Fruit fly (Drosophila melanogaster) whole organism, prepupa: ENCODE data around the gene CG6013.

ENCODE experiments used
- Blimp-1 ChIP-seq: fragments of 200-800 bp; sonication (Bioruptor generic); optimal IDR thresholded peaks from 3 replicates; lab custom pipeline; 2017; ENCODE audit warnings: missing biosample characterization, missing genetic modification characterization, mild to moderate bottlenecking, moderate library complexity, missing genetic modification reagents
- CG10631 ChIP-seq: fragments of 200-800 bp; sonication (Bioruptor generic); optimal IDR thresholded peaks from 2 replicates; lab custom pipeline; 2016; ENCODE audit warnings: missing biosample characterization, missing genetic modification characterization
- CG10669 ChIP-seq: fragments of 200-800 bp; sonication (Bioruptor generic); optimal IDR thresholded peaks from 3 replicates; lab custom pipeline; 2018; ENCODE audit warnings: missing biosample characterization, mild to moderate bottlenecking, missing genetic modification characterization, moderate library complexity
- CG11294 ChIP-seq: fragments of 200-800 bp; sonication (Bioruptor generic); IDR thresholded peaks from 2 replicates; pipeline ENCODE4 v1.3.6; 2022; ENCODE audit warnings: missing biosample characterization, missing genetic modification characterization
- CG11762 ChIP-seq: fragments of 200-800 bp; sonication (Bioruptor generic); optimal IDR thresholded peaks from 3 replicates; lab custom pipeline; 2016; ENCODE audit warnings: missing biosample characterization, missing genetic modification characterization; ENCODE audit not compliant: insufficient read depth
- CG1621 ChIP-seq: fragments of 200-800 bp; sonication (Bioruptor generic); optimal IDR thresholded peaks from 3 replicates; lab custom pipeline; 2018; ENCODE audit warnings: missing biosample characterization, mild to moderate bottlenecking, missing genetic modification characterization
- CG3032 ChIP-seq: fragments of 200-800 bp; optimal IDR thresholded peaks from 2 replicates; lab custom pipeline; 2019; ENCODE audit warnings: missing biosample characterization, mild to moderate bottlenecking, missing genetic modification characterization, moderate library complexity
- CG32006 ChIP-seq: fragments of 200-800 bp; sonication (Bioruptor generic); optimal IDR thresholded peaks from 3 replicates; lab custom pipeline; 2017; ENCODE audit warnings: missing biosample characterization, mild to moderate bottlenecking, missing genetic modification characterization
- CG3919 ChIP-seq: fragments of 200-800 bp; sonication (Bioruptor generic); optimal IDR thresholded peaks from 3 replicates; lab custom pipeline; 2016; ENCODE audit warnings: missing biosample characterization, missing genetic modification characterization
- CG6163 ChIP-seq: fragments of 200-800 bp; sonication (Bioruptor generic); IDR thresholded peaks from 3 replicates; pipeline ENCODE4 v1.3.6; 2022; ENCODE audit warnings: missing biosample characterization, missing genetic modification characterization
- CG6276 ChIP-seq: fragments of 200-800 bp; sonication (Bioruptor generic); optimal IDR thresholded peaks from 2 replicates; lab custom pipeline; 2017; ENCODE audit warnings: missing biosample characterization, mild to moderate bottlenecking, missing genetic modification characterization
- CG6792 ChIP-seq: fragments of 200-800 bp; sonication (Bioruptor generic); optimal IDR thresholded peaks from 3 replicates; lab custom pipeline; 2016; ENCODE audit warnings: missing biosample characterization, missing genetic modification characterization
- CG6808 ChIP-seq: fragments of 200-800 bp; sonication (Bioruptor generic); optimal IDR thresholded peaks from 3 replicates; lab custom pipeline; 2017; ENCODE audit warnings: missing biosample characterization, missing genetic modification characterization, mild to moderate bottlenecking, moderate library complexity, missing genetic modification reagents
- CG7368 ChIP-seq: fragments of 200-800 bp; sonication (Bioruptor generic); optimal IDR thresholded peaks from 3 replicates; lab custom pipeline; 2016; ENCODE audit warnings: missing biosample characterization, missing genetic modification characterization
- CG8119 ChIP-seq: fragments of 200-800 bp; sonication (Bioruptor generic); IDR thresholded peaks from 3 replicates; pipeline ENCODE4 v1.3.6; 2022; ENCODE audit warnings: missing biosample characterization, missing genetic modification characterization
- CG8319 ChIP-seq: fragments of 200-800 bp; sonication (Bioruptor generic); optimal IDR thresholded peaks from 3 replicates; lab custom pipeline; 2016; ENCODE audit warnings: missing biosample characterization, missing genetic modification characterization
- Eip78C ChIP-seq: fragments of 200-800 bp; sonication (Bioruptor generic); peaks from one replicate; lab custom pipeline; 2016; ENCODE audit warnings: missing biosample characterization, missing genetic modification characterization
- Eip93F ChIP-seq: fragments of 200-800 bp; sonication (Bioruptor generic); optimal IDR thresholded peaks from 2 replicates; lab custom pipeline; 2016; ENCODE audit warnings: missing biosample characterization, mild to moderate bottlenecking, missing genetic modification characterization
- Ets21C ChIP-seq: fragments of 200-800 bp; sonication (Bioruptor generic); optimal IDR thresholded peaks from 3 replicates; lab custom pipeline; 2016; ENCODE audit warnings: missing biosample characterization, missing genetic modification characterization
- Ets96B ChIP-seq: fragments of 200-800 bp; optimal IDR thresholded peaks from 2 replicates; lab custom pipeline; 2019; ENCODE audit warnings: missing biosample characterization, mild to moderate bottlenecking, missing genetic modification characterization, moderate library complexity
- Hr4 ChIP-seq: fragments of 200-800 bp; sonication (Bioruptor generic); optimal IDR thresholded peaks from 3 replicates; lab custom pipeline; 2016; ENCODE audit warnings: missing biosample characterization, missing genetic modification characterization
- Met ChIP-seq: fragments of 200-800 bp; sonication (Bioruptor generic); optimal IDR thresholded peaks from 3 replicates; lab custom pipeline; 2016; ENCODE audit warnings: missing biosample characterization, missing genetic modification characterization
- OdsH ChIP-seq: fragments of 200-800 bp; sonication (Bioruptor generic); optimal IDR thresholded peaks from 3 replicates; lab custom pipeline; 2016; ENCODE audit warnings: missing biosample characterization, missing genetic modification characterization
- Smox ChIP-seq: fragments of 200-800 bp; sonication (Bioruptor generic); optimal IDR thresholded peaks from 3 replicates; lab custom pipeline; 2016; ENCODE audit warnings: missing biosample characterization, missing genetic modification characterization
- Sox102F ChIP-seq: fragments of 200-800 bp; sonication (Bioruptor generic); optimal IDR thresholded peaks from 2 replicates; lab custom pipeline; 2016; ENCODE audit warnings: missing biosample characterization, mild to moderate bottlenecking, missing genetic modification characterization
- Sox14 ChIP-seq: fragments of 200-800 bp; sonication (Bioruptor generic); optimal IDR thresholded peaks from 3 replicates; lab custom pipeline; 2016; ENCODE audit warnings: missing biosample characterization, missing genetic modification characterization
- Sox15 ChIP-seq: fragments of 200-800 bp; sonication (Bioruptor generic); optimal IDR thresholded peaks from 3 replicates; lab custom pipeline; 2016; ENCODE audit warnings: missing biosample characterization, missing genetic modification characterization
- achi ChIP-seq: fragments of 200-800 bp; sonication (Bioruptor generic); optimal IDR thresholded peaks from 3 replicates; lab custom pipeline; 2016; ENCODE audit warnings: missing biosample characterization, missing genetic modification characterization
- acj6 ChIP-seq: fragments of 200-800 bp; sonication (Bioruptor generic); optimal IDR thresholded peaks from 3 replicates; lab custom pipeline; 2016; ENCODE audit warnings: missing biosample characterization, missing genetic modification characterization
- cyc ChIP-seq: fragments of 200-800 bp; sonication (Bioruptor generic); optimal IDR thresholded peaks from 3 replicates; lab custom pipeline; 2016; ENCODE audit warnings: missing biosample characterization, missing genetic modification characterization
- dac ChIP-seq: fragments of 200-800 bp; sonication (Bioruptor generic); optimal IDR thresholded peaks from 2 replicates; lab custom pipeline; 2017; ENCODE audit warnings: missing biosample characterization, mild to moderate bottlenecking, missing genetic modification characterization
- dsx ChIP-seq: fragments of 200-800 bp; optimal IDR thresholded peaks from 3 replicates; lab custom pipeline; 2019; ENCODE audit warnings: missing biosample characterization, mild to moderate bottlenecking, missing genetic modification characterization, moderate library complexity; ENCODE audit not compliant: poor library complexity, severe bottlenecking
- esn ChIP-seq: fragments of 200-800 bp; sonication (Bioruptor generic); optimal IDR thresholded peaks from 2 replicates; lab custom pipeline; 2016; ENCODE audit warnings: missing biosample characterization, mild to moderate bottlenecking, missing genetic modification characterization, moderate library complexity
- fd59A ChIP-seq: fragments of 200-800 bp; sonication (Bioruptor generic); optimal IDR thresholded peaks from 2 replicates; lab custom pipeline; 2017; ENCODE audit warnings: missing biosample characterization, mild to moderate bottlenecking, missing genetic modification characterization, missing genetic modification reagents
- fd85E ChIP-seq: fragments of 200-800 bp; sonication (Bioruptor generic); optimal IDR thresholded peaks from 3 replicates; lab custom pipeline; 2016; ENCODE audit warnings: missing biosample characterization, missing genetic modification characterization
- fkh ChIP-seq: fragments of 200-800 bp; sonication (Bioruptor generic); optimal IDR thresholded peaks from 3 replicates; lab custom pipeline; 2017; ENCODE audit warnings: missing biosample characterization, mild to moderate bottlenecking, missing genetic modification characterization, moderate library complexity
- lz ChIP-seq: fragments of 200-800 bp; sonication (Bioruptor generic); optimal IDR thresholded peaks from 3 replicates; lab custom pipeline; 2016; ENCODE audit warnings: missing biosample characterization, missing genetic modification characterization
- net ChIP-seq: fragments of 200-800 bp; sonication (Bioruptor generic); optimal IDR thresholded peaks from 3 replicates; lab custom pipeline; 2016; ENCODE audit warnings: missing biosample characterization, missing genetic modification characterization
- pdm3 ChIP-seq: fragments of 200-800 bp; sonication (Bioruptor generic); optimal IDR thresholded peaks from 3 replicates; lab custom pipeline; 2016; ENCODE audit warnings: missing biosample characterization, missing genetic modification characterization
- salr ChIP-seq, 2 experiments: fragments of 200-800 bp; sonication (Bioruptor generic); optimal IDR thresholded peaks; 3 replicates each; lab custom pipeline; 2016 to 2018; ENCODE audit warnings: missing biosample characterization in 2 of 2, missing genetic modification characterization in 2 of 2, mild to moderate bottlenecking in 1 of 2
- spab ChIP-seq: fragments of 200-800 bp; sonication (Bioruptor generic); optimal IDR thresholded peaks from 2 replicates; lab custom pipeline; 2017; ENCODE audit warnings: missing biosample characterization, mild to moderate bottlenecking, missing genetic modification characterization, missing genetic modification reagents
- ss ChIP-seq, 2 experiments: fragments of 200-800 bp; sonication (Bioruptor generic); optimal IDR thresholded peaks; 2 replicates in 1 of 2; 3 replicates in 1 of 2; lab custom pipeline; 2017 to 2018; ENCODE audit warnings: mild to moderate bottlenecking in 2 of 2, missing biosample characterization in 2 of 2, missing genetic modification characterization in 2 of 2, moderate library complexity in 1 of 2
- topi ChIP-seq: fragments of 200-800 bp; sonication (Bioruptor generic); optimal IDR thresholded peaks from 3 replicates; lab custom pipeline; 2016; ENCODE audit warnings: missing biosample characterization, missing genetic modification characterization

The CG6013 gene

DNA sequence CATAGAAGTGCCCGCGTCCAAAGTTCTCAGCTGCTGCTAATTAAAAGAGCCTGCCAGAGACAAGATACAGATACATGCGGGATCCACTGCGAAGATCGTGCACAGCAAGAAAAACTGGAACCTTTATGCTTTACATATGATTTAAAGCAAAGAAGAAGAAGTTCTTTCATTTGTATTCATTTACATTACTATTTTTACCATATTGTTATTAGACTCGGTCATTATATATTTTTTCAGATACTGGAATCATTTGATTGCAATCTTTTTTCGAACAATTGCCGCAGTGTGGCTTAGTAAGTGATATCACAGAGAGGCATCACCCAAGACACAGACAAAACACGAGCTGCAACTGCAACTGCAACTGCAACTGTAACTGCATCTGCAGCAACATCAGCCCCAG lies 43.8 kb downstream of the CG6013 start (continued):
- TF ChIP-seq topi (GFP tag; lab: Kevin White, UChicago) = no peak
- no peak for TF ChIP-seq cyc (GFP tag; lab: Kevin White, UChicago)
- no peak for TF ChIP-seq Smox (GFP tag; lab: Kevin White, UChicago)
- no peak for TF ChIP-seq fd85E (GFP tag; lab: Kevin White, UChicago)
- peak; percentile 33 for TF ChIP-seq CG3032 (tag; lab: Kevin White, UChicago)
- peak; percentile 10 for TF ChIP-seq CG8319 (GFP tag; lab: Kevin White, UChicago)
- no peak for TF ChIP-seq fkh (GFP tag; lab: Kevin White, UChicago)
- TF ChIP-seq esn (GFP tag; lab: Kevin White, UChicago) = no peak
- peak; percentile 41 for TF ChIP-seq CG6276
- TF ChIP-seq CG7368 (GFP tag; lab: Kevin White, UChicago) = no peak
- 0 out of 2 replicates have a peak, but pooled peaks have one; percentile 7 for TF ChIP-seq CG11294 (GFP tag; lab: Robert Waterston, UW)
- no peak for TF ChIP-seq CG6792 (GFP tag; lab: Kevin White, UChicago)
- peak; percentile 47 for TF ChIP-seq Sox14 (GFP tag; lab: Kevin White, UChicago)
- TF ChIP-seq CG3919 = peak; percentile 45
- peak; percentile 3 for TF ChIP-seq fd59A
- peak; percentile 41 for TF ChIP-seq pdm3 (GFP tag; lab: Kevin White, UChicago)
- TF ChIP-seq Eip78C (GFP tag; lab: Kevin White, UChicago) = peak; percentile 88
- TF ChIP-seq CG11762 = peak; percentile 42
- peak; percentile 42 for TF ChIP-seq Hr4 (GFP tag; lab: Kevin White, UChicago)
- no peak for TF ChIP-seq dac
- peak; percentile 1 for TF ChIP-seq net (GFP tag; lab: Kevin White, UChicago)

DNA sequence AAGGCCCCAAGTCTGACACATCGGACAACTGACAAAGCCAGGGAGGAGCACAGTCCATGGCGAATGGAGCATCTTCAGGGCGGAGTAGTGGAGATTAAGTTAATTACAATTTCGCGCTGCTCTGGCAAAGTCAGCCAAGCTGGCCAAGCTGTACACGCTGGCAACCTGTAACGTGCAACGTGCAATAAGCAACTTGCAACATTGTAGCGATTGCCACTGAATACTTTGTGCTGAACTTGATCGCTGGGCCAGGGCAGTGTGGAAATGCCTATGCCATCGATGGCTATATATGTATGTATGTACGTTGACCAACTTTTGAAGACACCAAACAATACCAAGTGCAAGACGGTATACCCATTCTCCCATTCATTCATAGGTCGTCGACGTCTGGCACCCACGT lies 46.6 kb downstream of the CG6013 start:
- TF ChIP-seq dsx (GFP tag; lab: Kevin White, UChicago) (peak; percentile 99), acj6 (no peak), Eip78C (GFP tag; lab: Kevin White, UChicago) (peak; percentile 22), CG1621 (tag; lab: Kevin White, UChicago) (no peak), ss (GFP tag; optimal IDR thresholded peaks at IDR 0.05; lab: Kevin White, UChicago) (peak in 1 of 2 experiments; percentile 40), lz (GFP tag; lab: Kevin White, UChicago) (no peak)

DNA sequence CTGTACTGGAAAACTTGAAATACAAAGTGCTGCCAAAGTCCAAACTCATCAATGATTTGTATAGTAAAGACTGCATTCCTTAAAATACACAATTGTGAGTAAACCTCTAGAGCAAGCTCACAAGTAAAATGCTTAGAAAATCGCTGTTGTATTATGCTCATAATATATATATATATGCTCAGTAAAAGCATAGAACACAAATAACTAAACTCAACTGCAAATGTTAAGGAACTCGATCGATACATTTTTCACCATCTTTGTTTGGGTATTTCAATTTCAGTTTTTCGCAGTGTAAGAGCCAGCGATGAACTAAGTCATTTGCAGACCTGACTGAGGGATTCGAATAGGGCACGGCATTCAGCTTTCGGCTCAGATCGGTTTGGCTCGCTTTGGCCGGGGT lies 47.8 kb downstream of the CG6013 start:
- TF ChIP-seq Sox14 (GFP tag; lab: Kevin White, UChicago) = peak; percentile 17
- TF ChIP-seq CG6163 (GFP tag; lab: Robert Waterston, UW) = peak; percentile 44; the same call in 1 of the 3 replicates
- peak; percentile 82 for TF ChIP-seq Eip78C (GFP tag; lab: Kevin White, UChicago)
- no peak for TF ChIP-seq pdm3 (GFP tag; lab: Kevin White, UChicago)
- no peak for TF ChIP-seq Blimp-1 (GFP tag; lab: Kevin White, UChicago)
- no peak for TF ChIP-seq net (GFP tag; lab: Kevin White, UChicago)
- TF ChIP-seq CG8119 (GFP tag; lab: Robert Waterston, UW) = no peak
- TF ChIP-seq topi (GFP tag; lab: Kevin White, UChicago) = no peak
- no peak for TF ChIP-seq CG6792 (GFP tag; lab: Kevin White, UChicago)
- peak in 1 of 2 experiments; percentile 8 for TF ChIP-seq ss (GFP tag; optimal IDR thresholded peaks at IDR 0.05; lab: Kevin White, UChicago)
- TF ChIP-seq Ets21C (GFP tag; lab: Kevin White, UChicago) = no peak
- no peak for TF ChIP-seq CG11762
- no peak for TF ChIP-seq Eip93F (GFP tag; lab: Kevin White, UChicago)
- peak; percentile 61 for TF ChIP-seq CG10631
- TF ChIP-seq Sox102F = no peak
- TF ChIP-seq dsx (GFP tag; lab: Kevin White, UChicago) = peak; percentile 46
- TF ChIP-seq OdsH (GFP tag; lab: Kevin White, UChicago) = peak; percentile 18
- peak; percentile 26 for TF ChIP-seq acj6
- TF ChIP-seq Met = no peak
- TF ChIP-seq spab (GFP tag; lab: Kevin White, UChicago) = peak; percentile 44
- no peak for TF ChIP-seq CG7368 (GFP tag; lab: Kevin White, UChicago)
- TF ChIP-seq CG3032 (tag; lab: Kevin White, UChicago) = peak; percentile 51
- peak; percentile 29 for TF ChIP-seq CG1621 (tag; lab: Kevin White, UChicago)
- peak; percentile 33 for TF ChIP-seq achi (GFP tag; lab: Kevin White, UChicago)
- TF ChIP-seq fd85E (GFP tag; lab: Kevin White, UChicago) = no peak
- peak; percentile 54 for TF ChIP-seq Ets96B
- no peak for TF ChIP-seq lz (GFP tag; lab: Kevin White, UChicago)
- TF ChIP-seq Sox15 (GFP tag; lab: Kevin White, UChicago) = no peak
- no peak for TF ChIP-seq fkh (GFP tag; lab: Kevin White, UChicago)
- TF ChIP-seq CG10669 (GFP tag; lab: Kevin White, UChicago) = peak; percentile 33
- peak; percentile 62 for TF ChIP-seq CG6808 (GFP tag; lab: Kevin White, UChicago)
- TF ChIP-seq dac = no peak
- no peak for TF ChIP-seq CG11294 (GFP tag; lab: Robert Waterston, UW)
- no peak for TF ChIP-seq cyc (GFP tag; lab: Kevin White, UChicago)
- TF ChIP-seq salr (GFP tag; optimal IDR thresholded peaks at IDR 0.05; lab: Kevin White, UChicago) = no peak
- TF ChIP-seq CG32006 (GFP tag; lab: Kevin White, UChicago) = peak; percentile 25
- peak; percentile 13 for TF ChIP-seq fd59A
- TF ChIP-seq CG3919 = peak; percentile 45
